Fruit fly (Drosophila melanogaster) whole organism, embryonic: ENCODE data around the gene RpS17.

Source experiments
- Atf-2 ChIP-seq: fragments of 200-800 bp; sonication (Bioruptor generic); optimal IDR thresholded peaks from 2 replicates; lab custom pipeline; 2016; ENCODE audit warnings: missing biosample characterization, missing genetic modification characterization
- B-H1 ChIP-seq: fragments of 200-800 bp; sonication (Bioruptor generic); IDR thresholded peaks from 3 replicates; pipeline ENCODE4 v1.3.6; 2022; ENCODE audit warnings: missing biosample characterization, missing genetic modification characterization
- CG10543 ChIP-seq: fragments of 200-800 bp; sonication (Bioruptor generic); optimal IDR thresholded peaks from 3 replicates; lab custom pipeline; 2017; ENCODE audit warnings: missing biosample characterization, mild to moderate bottlenecking, missing genetic modification characterization, moderate library complexity
- CG10979 ChIP-seq: fragments of 200-800 bp; sonication (Bioruptor generic); optimal IDR thresholded peaks from 2 replicates; lab custom pipeline; 2018; ENCODE audit warnings: missing biosample characterization, mild to moderate bottlenecking, missing genetic modification characterization, moderate library complexity
- CG13775 ChIP-seq: fragments of 200-800 bp; sonication (Bioruptor generic); optimal IDR thresholded peaks from 3 replicates; lab custom pipeline; 2017; ENCODE audit warnings: missing biosample characterization, mild to moderate bottlenecking, missing genetic modification characterization
- CG15011 ChIP-seq: fragments of 200-800 bp; sonication (Bioruptor generic); optimal IDR thresholded peaks from 3 replicates; lab custom pipeline; 2018; ENCODE audit warnings: missing biosample characterization, mild to moderate bottlenecking, missing genetic modification characterization
- CG15269 ChIP-seq: fragments of 200-800 bp; sonication (Bioruptor generic); optimal IDR thresholded peaks from 2 replicates; lab custom pipeline; 2018; ENCODE audit warnings: missing biosample characterization, mild to moderate bottlenecking, missing genetic modification characterization, moderate library complexity
- CG1647 ChIP-seq: fragments of 200-800 bp; sonication (Bioruptor generic); optimal IDR thresholded peaks from 3 replicates; lab custom pipeline; 2016; ENCODE audit warnings: missing biosample characterization, missing genetic modification characterization
- CG16779 ChIP-seq: fragments of 200-800 bp; sonication (Bioruptor generic); IDR thresholded peaks from 2 replicates; pipeline ENCODE4 v1.3.6; 2022; ENCODE audit warnings: missing biosample characterization, missing genetic modification characterization
- CG16813 ChIP-seq: fragments of 200-800 bp; sonication (Bioruptor generic); IDR thresholded peaks from 3 replicates; pipeline ENCODE4 v1.3.6; 2022; ENCODE audit warnings: missing biosample characterization, missing genetic modification characterization; ENCODE audit not compliant: partially characterized antibody
- CG17186 ChIP-seq: fragments of 200-800 bp; sonication (Bioruptor generic); optimal IDR thresholded peaks from 3 replicates; lab custom pipeline; 2017; ENCODE audit warnings: missing biosample characterization, missing genetic modification reagents, missing genetic modification characterization
- CG17568 ChIP-seq: fragments of 200-800 bp; sonication (Bioruptor generic); optimal IDR thresholded peaks from 2 replicates; lab custom pipeline; 2018; ENCODE audit warnings: missing biosample characterization, mild to moderate bottlenecking, missing genetic modification characterization, moderate library complexity
- CG18599 ChIP-seq: fragments of 200-800 bp; sonication (Bioruptor generic); optimal IDR thresholded peaks from 3 replicates; lab custom pipeline; 2017; ENCODE audit warnings: missing biosample characterization, missing genetic modification characterization, mild to moderate bottlenecking, moderate library complexity, missing genetic modification reagents
- CG31441 ChIP-seq: fragments of 200-800 bp; sonication (Bioruptor generic); IDR thresholded peaks from 2 replicates; pipeline ENCODE4 v1.3.6; 2022; ENCODE audit warnings: missing biosample characterization, missing genetic modification characterization
- CG34376 ChIP-seq: fragments of 200-800 bp; sonication (Bioruptor generic); optimal IDR thresholded peaks from 2 replicates; lab custom pipeline; 2018; ENCODE audit warnings: missing biosample characterization, mild to moderate bottlenecking, missing genetic modification characterization
- CG43689 ChIP-seq: fragments of 200-800 bp; sonication (Bioruptor generic); IDR thresholded peaks from 2 replicates; pipeline ENCODE4 v1.3.6; 2022; ENCODE audit warnings: missing biosample characterization, missing genetic modification characterization
- CG7556 ChIP-seq: fragments of 200-800 bp; sonication (Bioruptor generic); optimal IDR thresholded peaks from 2 replicates; lab custom pipeline; 2017; ENCODE audit warnings: missing biosample characterization, mild to moderate bottlenecking, missing genetic modification characterization
- CG8388 ChIP-seq: fragments of 200-800 bp; sonication (Bioruptor generic); optimal IDR thresholded peaks from 2 replicates; lab custom pipeline; 2019; ENCODE audit warnings: missing biosample characterization, mild to moderate bottlenecking, missing genetic modification characterization, moderate library complexity
- CG8765 ChIP-seq: fragments of 200-800 bp; sonication (Bioruptor generic); IDR thresholded peaks from 2 replicates; pipeline ENCODE4 v1.3.6; 2022; ENCODE audit warnings: missing biosample characterization, missing genetic modification characterization
- CTCF ChIP-seq: fragments of 200-800 bp; sonication (Bioruptor generic); optimal IDR thresholded peaks from 2 replicates; lab custom pipeline; 2017; ENCODE audit warnings: missing biosample characterization, mild to moderate bottlenecking, missing genetic modification characterization, moderate library complexity
- Doc3 ChIP-seq: fragments of 200-800 bp; sonication (Bioruptor generic); IDR thresholded peaks from 3 replicates; pipeline ENCODE4 v1.3.6; 2022; ENCODE audit warnings: missing biosample characterization, missing genetic modification characterization; ENCODE audit not compliant: partially characterized antibody
- Hey ChIP-seq: fragments of 200-800 bp; sonication (Bioruptor generic); optimal IDR thresholded peaks from 3 replicates; lab custom pipeline; 2018; ENCODE audit warnings: missing biosample characterization, mild to moderate bottlenecking, missing genetic modification characterization
- Med ChIP-seq: fragments of 200-800 bp; sonication (Bioruptor generic); peaks from one replicate; lab custom pipeline; 2016; ENCODE audit warnings: missing biosample characterization, missing genetic modification characterization, mild to moderate bottlenecking, inconsistent platforms, moderate library complexity
- NfI ChIP-seq: fragments of 200-800 bp; sonication (Bioruptor generic); optimal IDR thresholded peaks from 3 replicates; lab custom pipeline; 2018; ENCODE audit warnings: missing biosample characterization, mild to moderate bottlenecking, missing genetic modification characterization, moderate library complexity
- Pdp1 ChIP-seq, 2 experiments: fragments of 200-800 bp; sonication (Bioruptor generic); optimal IDR thresholded peaks; 3 replicates each; lab custom pipeline; 2016; ENCODE audit warnings: missing biosample characterization in 2 of 2, missing genetic modification characterization in 2 of 2, mild to moderate bottlenecking in 1 of 2, moderate library complexity in 1 of 2
- Rfx ChIP-seq: fragments of 200-800 bp; sonication (Bioruptor generic); IDR thresholded peaks from 2 replicates; pipeline ENCODE4 v1.3.6; 2022; ENCODE audit warnings: missing biosample characterization, missing genetic modification characterization
- Xbp1 ChIP-seq: fragments of 200-800 bp; sonication (Bioruptor generic); optimal IDR thresholded peaks from 3 replicates; lab custom pipeline; 2016; ENCODE audit warnings: missing biosample characterization, mild to moderate bottlenecking, missing genetic modification characterization
- abd-A ChIP-seq: fragments of 200-800 bp; sonication (Bioruptor generic); optimal IDR thresholded peaks from 3 replicates; lab custom pipeline; 2019; ENCODE audit warnings: missing biosample characterization, mild to moderate bottlenecking, missing genetic modification characterization, moderate library complexity
- bbx ChIP-seq: fragments of 200-800 bp; sonication (Bioruptor generic); IDR thresholded peaks from 2 replicates; pipeline ENCODE4 v1.3.6; 2022; ENCODE audit warnings: missing biosample characterization, missing genetic modification characterization; ENCODE audit not compliant: partially characterized antibody
- ci ChIP-seq: fragments of 200-800 bp; sonication (Bioruptor generic); IDR thresholded peaks from 3 replicates; pipeline ENCODE4 v1.3.6; 2022; ENCODE audit warnings: missing biosample characterization, missing genetic modification characterization
- cwo ChIP-seq: fragments of 200-800 bp; sonication (Bioruptor generic); optimal IDR thresholded peaks from 3 replicates; lab custom pipeline; 2017; ENCODE audit warnings: missing biosample characterization, missing genetic modification characterization, mild to moderate bottlenecking, moderate library complexity, missing genetic modification reagents
- dm ChIP-seq: fragments of 200-800 bp; sonication (Bioruptor generic); optimal IDR thresholded peaks from 3 replicates; lab custom pipeline; 2016; ENCODE audit warnings: missing biosample characterization, missing genetic modification characterization
- dysf ChIP-seq: fragments of 200-800 bp; sonication (Bioruptor generic); IDR thresholded peaks from 3 replicates; pipeline ENCODE4 v1.3.6; 2022; ENCODE audit warnings: missing biosample characterization, missing genetic modification characterization
- exex ChIP-seq: fragments of 200-800 bp; sonication (Bioruptor generic); optimal IDR thresholded peaks from 4 replicates; lab custom pipeline; 2018; ENCODE audit warnings: missing biosample characterization, mild to moderate bottlenecking, missing genetic modification characterization, moderate library complexity
- grn ChIP-seq: fragments of 200-800 bp; sonication (Bioruptor generic); optimal IDR thresholded peaks from 3 replicates; lab custom pipeline; 2017; ENCODE audit warnings: missing biosample characterization, missing genetic modification characterization
- gro ChIP-seq: fragments of 200-800 bp; sonication (Bioruptor generic); optimal IDR thresholded peaks from 2 replicates; lab custom pipeline; 2016; ENCODE audit warnings: missing biosample characterization, missing genetic modification characterization
- lbe ChIP-seq: fragments of 200-800 bp; sonication (Bioruptor generic); optimal IDR thresholded peaks from 2 replicates; lab custom pipeline; 2016; ENCODE audit warnings: missing biosample characterization, mild to moderate bottlenecking, missing genetic modification characterization
- mam ChIP-seq: fragments of 200-800 bp; sonication (Bioruptor generic); optimal IDR thresholded peaks from 3 replicates; lab custom pipeline; 2016; ENCODE audit warnings: missing biosample characterization, missing genetic modification characterization
- mirr ChIP-seq: fragments of 200-800 bp; sonication (Bioruptor generic); optimal IDR thresholded peaks from 3 replicates; lab custom pipeline; 2018; ENCODE audit warnings: missing biosample characterization, mild to moderate bottlenecking, missing genetic modification characterization
- row ChIP-seq: fragments of 200-800 bp; sonication (Bioruptor generic); IDR thresholded peaks from 3 replicates; pipeline ENCODE4 v1.3.6; 2022; ENCODE audit warnings: missing biosample characterization, missing genetic modification characterization
- sd ChIP-seq: fragments of 200-800 bp; sonication (Bioruptor generic); optimal IDR thresholded peaks from 3 replicates; lab custom pipeline; 2018; ENCODE audit warnings: missing biosample characterization, mild to moderate bottlenecking, missing genetic modification characterization, moderate library complexity
- seq ChIP-seq: fragments of 200-800 bp; sonication (Bioruptor generic); IDR thresholded peaks from 2 replicates; pipeline ENCODE4 v1.3.6; 2022; ENCODE audit warnings: missing biosample characterization, missing genetic modification characterization
- sob ChIP-seq: fragments of 200-800 bp; sonication (Bioruptor generic); IDR thresholded peaks from 2 replicates; pipeline ENCODE4 v1.3.6; 2022; ENCODE audit warnings: missing biosample characterization, missing genetic modification characterization
- sqz ChIP-seq: fragments of 200-800 bp; sonication (Bioruptor generic); optimal IDR thresholded peaks from 3 replicates; lab custom pipeline; 2018; ENCODE audit warnings: missing biosample characterization, mild to moderate bottlenecking, missing genetic modification characterization
- sug ChIP-seq: fragments of 200-800 bp; optimal IDR thresholded peaks from 2 replicates; lab custom pipeline; 2019; ENCODE audit warnings: missing biosample characterization, mild to moderate bottlenecking, missing genetic modification characterization, moderate library complexity
- tio ChIP-seq: fragments of 200-800 bp; sonication (Bioruptor generic); optimal IDR thresholded peaks from 2 replicates; lab custom pipeline; 2017; ENCODE audit warnings: missing biosample characterization, missing genetic modification characterization, inconsistent platforms
- toy ChIP-seq: fragments of 200-800 bp; sonication (Bioruptor generic); IDR thresholded peaks from 2 replicates; pipeline ENCODE4 v1.3.6; 2022; ENCODE audit warnings: missing biosample characterization, missing genetic modification characterization
- vfl ChIP-seq: fragments of 200-800 bp; sonication (Bioruptor generic); optimal IDR thresholded peaks from 2 replicates; lab custom pipeline; 2016; ENCODE audit warnings: missing biosample characterization, missing genetic modification characterization

The RpS17 gene

DNA sequence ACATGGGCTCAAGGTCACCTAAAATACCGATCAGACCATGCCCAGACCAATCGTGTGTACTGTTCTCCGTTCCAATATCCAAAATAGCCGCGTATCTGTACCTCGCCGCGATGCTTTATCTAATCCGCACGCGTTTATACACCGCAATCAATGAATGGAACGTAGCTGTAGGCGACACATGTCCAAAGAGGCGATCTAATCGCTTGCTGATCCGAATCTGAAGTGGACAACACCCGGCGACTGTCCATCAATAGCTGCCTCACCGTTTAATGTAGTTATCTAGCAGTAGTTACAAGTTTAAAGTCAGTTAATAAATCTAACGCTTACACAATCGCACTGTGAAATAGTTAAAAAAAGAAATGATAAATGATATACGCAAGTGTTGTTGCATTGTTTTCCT is 22.8 kb upstream of the RpS17 start:
- TF ChIP-seq CG15011 (GFP tag; lab: Kevin White, UChicago) (no peak), bbx (0 out of 2 replicates have a peak, but pooled peaks have one; percentile 31), Med (GFP tag; lab: Kevin White, UChicago) (peak; percentile 57), gro (GFP tag; lab: Kevin White, UChicago) (peak; percentile 5), seq (GFP tag; lab: Robert Waterston, UW) (no peak), Hey (tag; lab: Kevin White, UChicago) (peak; percentile 90), grn (GFP tag; lab: Kevin White, UChicago) (peak; percentile 94), sd (peak; percentile 14), cwo (GFP tag; lab: Kevin White, UChicago) (peak; percentile 63), sug (peak; percentile 77), ci (GFP tag; lab: Robert Waterston, UW) (no peak), dysf (GFP tag; lab: Robert Waterston, UW) (0 out of 3 replicates have a peak, but pooled peaks have one; percentile 16), exex (tag; lab: Kevin White, UChicago) (peak; percentile 88), Pdp1 (GFP tag; optimal IDR thresholded peaks at IDR 0.05; lab: Kevin White, UChicago) (peak in 1 of 2 experiments; percentile 28), mirr (GFP tag; lab: Kevin White, UChicago) (peak; percentile 95), CG10979 (tag; lab: Kevin White, UChicago) (no peak), CG34376 (GFP tag; lab: Kevin White, UChicago) (peak; percentile 85)
- TF ChIP-seq, all 482 proteins: peak for 13

DNA sequence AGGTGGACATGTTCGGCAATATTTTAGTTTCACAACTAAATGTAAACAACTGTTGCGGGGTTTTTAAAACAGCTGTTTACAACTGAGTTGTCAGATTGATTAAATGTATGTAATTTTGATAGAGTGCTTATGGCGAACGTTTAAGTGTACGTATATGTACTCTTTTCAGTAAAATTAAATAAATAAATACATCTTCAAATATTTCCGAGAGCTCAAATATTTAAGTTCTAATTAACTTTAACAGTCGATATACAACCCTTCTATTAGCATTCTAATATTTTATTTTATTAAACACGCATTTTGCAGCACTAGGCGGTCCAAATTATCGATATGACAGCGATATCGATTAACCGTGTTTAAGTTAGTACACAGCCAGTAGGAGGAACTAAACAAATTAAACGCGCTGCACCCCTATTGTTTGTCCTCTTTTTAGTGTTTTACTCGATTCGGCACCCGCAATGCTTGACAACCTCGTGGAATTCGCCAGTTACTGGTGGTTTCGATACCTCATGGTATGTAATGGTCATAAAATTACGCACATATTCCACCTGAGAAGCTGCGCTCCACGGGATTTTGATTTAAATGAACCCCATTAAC is 22.0 kb upstream of the RpS17 start, which contains the start of the genes CG3448 and ghi:
Gene CG3448 (minus strand): TSS at position 51 of the 597 bp plus-strand sequence.
Gene ghi (plus strand): TSS at position 355 of the 597 bp plus-strand sequence.
- peak; percentile 55 for TF ChIP-seq sqz (GFP tag; lab: Kevin White, UChicago)
- no peak for TF ChIP-seq CG16779 (GFP tag; lab: Robert Waterston, UW)
- TF ChIP-seq lbe (GFP tag; lab: Kevin White, UChicago) = peak; percentile 79
- TF ChIP-seq row = peak; percentile 57; the same call in 2 of the 3 replicates
- TF ChIP-seq CG16813 (GFP tag; lab: Robert Waterston, UW) = peak; percentile 72
- TF ChIP-seq CG18599 = peak; percentile 81
- TF ChIP-seq sob (GFP tag; lab: Robert Waterston, UW) = peak; percentile 83
- peak; percentile 42 for TF ChIP-seq Xbp1 (GFP tag; lab: Kevin White, UChicago)
- no peak for TF ChIP-seq CG43689 (GFP tag; lab: Robert Waterston, UW)
- TF ChIP-seq CG15269 = peak; percentile 28
- no peak for TF ChIP-seq toy (GFP tag; lab: Robert Waterston, UW)
- TF ChIP-seq CG10979 (tag; lab: Kevin White, UChicago) = peak; percentile 39
- TF ChIP-seq CG17568 = no peak
- TF ChIP-seq CG8388 (GFP tag; lab: Kevin White, UChicago) = peak; percentile 51
- TF ChIP-seq CG13775 (GFP tag; lab: Kevin White, UChicago) = peak; percentile 18
- peak; percentile 87 for TF ChIP-seq abd-A (tag; lab: Kevin White, UChicago)
- TF ChIP-seq CG7556 (GFP tag; lab: Kevin White, UChicago) = peak; percentile 62
- peak; percentile 53 for TF ChIP-seq CG10543 (GFP tag; lab: Kevin White, UChicago)
- peak; percentile 23 for TF ChIP-seq sug
- TF ChIP-seq CG31441 (GFP tag; lab: Robert Waterston, UW) = peak; percentile 77
- TF ChIP-seq vfl = peak; percentile 14
- peak; percentile 35 for TF ChIP-seq NfI (GFP tag; lab: Kevin White, UChicago)
- TF ChIP-seq CTCF (GFP tag; lab: Kevin White, UChicago) = peak; percentile 35
- no peak for TF ChIP-seq tio
- peak; percentile 65; the same call in 2 of the 3 replicates for TF ChIP-seq dysf (GFP tag; lab: Robert Waterston, UW)
- no peak for TF ChIP-seq CG1647 (GFP tag; lab: Kevin White, UChicago)
- peak; percentile 15 for TF ChIP-seq dm
- TF ChIP-seq Rfx (GFP tag; lab: Robert Waterston, UW) = peak; percentile 64
- peak; percentile 22 for TF ChIP-seq CG17186 (GFP tag; lab: Kevin White, UChicago)
- TF ChIP-seq mam (GFP tag; lab: Kevin White, UChicago) = peak; percentile 59
- TF ChIP-seq Atf-2 (GFP tag; lab: Kevin White, UChicago) = no peak
- no peak for TF ChIP-seq CG8765 (GFP tag; lab: Robert Waterston, UW)
- peak; percentile 65; the same call in 2 of the 3 replicates for TF ChIP-seq Doc3
- TF ChIP-seq B-H1 (GFP tag; lab: Robert Waterston, UW) = peak; percentile 13; the same call in 1 of the 3 replicates
